Fruit fly (Drosophila melanogaster): ENCODE data around the gene CG42717.

Gene CG42717

dm6 chr3L:16001164-16001679 is 31.8 kb downstream of the CG42717 start (continued):
- TF ChIP-seq maf-S (GFP tag; optimal IDR thresholded peaks at IDR 0.05) (peak; percentile 77), Lhr (GFP tag; optimal IDR thresholded peaks at IDR 0.05) (no peak), tap (tag; optimal IDR thresholded peaks at IDR 0.05) (peak; percentile 58), CG11085 (GFP tag; IDR thresholded peaks at IDR 0.05) (0 out of 2 replicates have a peak, but pooled peaks have one; percentile 5), bowl (GFP tag; IDR thresholded peaks at IDR 0.05) (no peak), fu2 (GFP tag; optimal IDR thresholded peaks at IDR 0.05) (peak; percentile 80), Hr78 (GFP tag; optimal IDR thresholded peaks at IDR 0.05) (peak in 1 of 2 experiments; percentile 33), twi (tag; optimal IDR thresholded peaks at IDR 0.05) (peak; percentile 14), Abd-B (GFP tag; optimal IDR thresholded peaks at IDR 0.05) (peak; percentile 51), dati (GFP tag; IDR thresholded peaks at IDR 0.05) (no peak), oc (tag; optimal IDR thresholded peaks at IDR 0.05) (no peak), CG30020 (tag; optimal IDR thresholded peaks at IDR 0.05) (no peak), Mrtf (GFP tag; IDR thresholded peaks at IDR 0.05) (no peak; the same call in 2 of the 3 replicates), CG14710 (tag; optimal IDR thresholded peaks at IDR 0.05) (no peak), CG12219 (GFP tag; optimal IDR thresholded peaks at IDR 0.05) (peak; percentile 68), CG10979 (tag; optimal IDR thresholded peaks at IDR 0.05) (peak; percentile 10), CG16779 (GFP tag; IDR thresholded peaks at IDR 0.05) (no peak), CG30431 (GFP tag; optimal IDR thresholded peaks at IDR 0.05) (no peak), hbn (GFP tag; IDR thresholded peaks at IDR 0.05; ENCODE audit: partially characterized antibody) (no peak), vnd (GFP tag; IDR thresholded peaks at IDR 0.05; ENCODE audit: partially characterized antibody) (no peak), CG12391 (tag; optimal IDR thresholded peaks at IDR 0.05) (peak; percentile 72), Doc3 (GFP tag; IDR thresholded peaks at IDR 0.05; ENCODE audit: partially characterized antibody) (no peak), CG12236 (GFP tag; optimal IDR thresholded peaks at IDR 0.05) (peak; percentile 29), Mad (GFP tag; optimal IDR thresholded peaks at IDR 0.05) (peak; percentile 75), Hsf (GFP tag; optimal IDR thresholded peaks at IDR 0.05) (peak; percentile 78), Nf-YA (GFP tag; IDR thresholded peaks at IDR 0.05) (no peak), pros (GFP tag; optimal IDR thresholded peaks at IDR 0.05) (no peak), NFAT (GFP tag; IDR thresholded peaks at IDR 0.05) (no peak), CG10565 (GFP tag; optimal IDR thresholded peaks at IDR 0.05) (no peak), MESR4 (GFP tag; optimal IDR thresholded peaks at IDR 0.05) (no peak), ase (GFP tag; IDR thresholded peaks at IDR 0.05) (no peak), CG15011 (GFP tag; optimal IDR thresholded peaks at IDR 0.05) (peak; percentile 8), Oli (tag; optimal IDR thresholded peaks at IDR 0.05) (peak; percentile 81), CG4282 (GFP tag; optimal IDR thresholded peaks at IDR 0.05) (peak; percentile 51), rib (GFP tag; IDR thresholded peaks at IDR 0.05) (peak; percentile 63), CG10462 (GFP tag; optimal IDR thresholded peaks at IDR 0.05) (no peak), CG3163 (GFP tag; optimal IDR thresholded peaks at IDR 0.05) (peak; percentile 42), trh (GFP tag; optimal IDR thresholded peaks at IDR 0.05) (no peak), CG31365 (tag; optimal IDR thresholded peaks at IDR 0.05) (peak; percentile 45), CG16815 (GFP tag; optimal IDR thresholded peaks at IDR 0.05) (peak; percentile 50), NK7.1 (GFP tag; optimal IDR thresholded peaks at IDR 0.05) (peak; percentile 72), chinmo (GFP tag; IDR thresholded peaks at IDR 0.05; ENCODE audit: partially characterized antibody) (peak; percentile 75; the same call in 1 of the 4 replicates), tup (GFP tag; optimal IDR thresholded peaks at IDR 0.05) (peak; percentile 30), CG10209 (GFP tag; optimal IDR thresholded peaks at IDR 0.05) (peak; percentile 78), bsh (GFP tag; optimal IDR thresholded peaks at IDR 0.05) (peak in 1 of 2 experiments; percentile 35), lbe (GFP tag; optimal IDR thresholded peaks at IDR 0.05) (no peak), tin (GFP tag; optimal IDR thresholded peaks at IDR 0.05) (peak; percentile 59), Kr (GFP tag; optimal IDR thresholded peaks at IDR 0.05) (no peak), ttk (GFP tag; IDR thresholded peaks at IDR 0.05) (no peak), CG17802 (tag; optimal IDR thresholded peaks at IDR 0.05) (no peak)

All from whole organism, embryonic.